Worm (Caenorhabditis elegans) whole organism, L4 larva: ENCODE data around the gene B0496.1.

ENCODE experiments used
- T20F7.1 ChIP-seq: fragments of 200-800 bp; sonication (Bioruptor generic); optimal IDR thresholded peaks from 2 replicates; lab custom pipeline; 2018; ENCODE audit warnings: mild to moderate bottlenecking, missing genetic modification characterization, missing compliant biosample characterization
- aly-2 ChIP-seq: sonication (generic microtip); optimal IDR thresholded peaks from 2 replicates; lab custom pipeline; 2018; ENCODE audit warnings: missing biosample characterization, missing genetic modification characterization
- daf-12 ChIP-seq: fragments of 150-350 bp; optimal IDR thresholded peaks from 2 replicates; lab custom pipeline; 2014; ENCODE audit warnings: missing biosample characterization, missing genetic modification reagents, missing genetic modification characterization
- daf-16 ChIP-seq, 3 experiments: sonication (generic microtip); optimal IDR thresholded peaks; 2 replicates each; lab custom pipeline; 2016 to 2017; ENCODE audit warnings: missing genetic modification characterization in 3 of 3, missing genetic modification reagents in 3 of 3, mild to moderate bottlenecking in 2 of 3, missing compliant biosample characterization in 2 of 3, missing biosample characterization in 1 of 3, moderate library complexity in 1 of 3
- jun-1 ChIP-seq: fragments of 150-350 bp; optimal IDR thresholded peaks from 2 replicates; lab custom pipeline; 2014; ENCODE audit warnings: missing biosample characterization, missing genetic modification reagents, missing genetic modification characterization
- lin-38 ChIP-seq: fragments of 200-800 bp; sonication (Bioruptor generic); IDR thresholded peaks from 2 replicates; pipeline ENCODE4 v1.3.6; 2022; ENCODE audit warnings: missing genetic modification reagents, missing genetic modification characterization, missing compliant biosample characterization
- madf-5 ChIP-seq, 2 experiments: fragments of 200-800 bp; sonication (Bioruptor generic); IDR thresholded peaks; 2 replicates each; pipeline ENCODE4 v1.3.6; 2022; ENCODE audit warnings: missing compliant biosample characterization in 2 of 2, missing genetic modification characterization in 2 of 2
- pha-4 ChIP-seq, 2 experiments: fragments of 150-350 bp in 1 of 2; fragments of 200-800 bp in 1 of 2; sonication (Bioruptor generic) in 1 of 2; IDR thresholded peaks in 1 of 2; optimal IDR thresholded peaks in 1 of 2; 2 replicates each; pipeline versions ENCODE4 v1.3.6 to Lab custom; 2014 to 2022; ENCODE audit warnings: missing genetic modification characterization in 2 of 2, missing genetic modification reagents in 2 of 2, missing biosample characterization in 1 of 2, missing compliant biosample characterization in 1 of 2
- unc-62 ChIP-seq, 3 experiments: fragments of 150-350 bp in 1 of 3; sonication (generic microtip); optimal IDR thresholded peaks in 2 of 3; peaks in 1 of 3; 1 replicate in 1 of 3; 2 replicates in 2 of 3; lab custom pipeline; 2014 to 2017; ENCODE audit warnings: missing biosample characterization in 3 of 3, missing genetic modification characterization in 3 of 3, missing genetic modification reagents in 3 of 3, missing genotype in 1 of 3

DNA sequence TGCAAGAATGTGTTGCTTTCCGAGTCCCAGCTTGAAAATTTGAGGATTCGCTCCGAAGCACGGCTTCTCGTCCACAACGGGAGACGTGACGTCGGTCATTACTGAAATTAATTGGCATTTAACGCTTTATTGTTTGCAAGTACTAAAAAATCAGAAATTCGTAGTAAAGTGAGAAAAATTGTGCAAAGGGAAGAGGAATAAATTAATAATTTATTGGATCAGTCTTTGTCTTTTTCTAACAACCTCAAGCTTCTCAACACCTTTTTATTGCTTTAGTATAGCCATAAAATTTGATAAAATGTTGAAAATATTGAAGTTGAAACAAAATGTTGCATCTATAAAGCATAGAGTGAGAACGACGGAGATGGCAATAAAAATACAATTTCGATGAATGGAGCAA, 5.2 kb downstream of the B0496.1 start, which contains the start of gene tes-1:
- TF ChIP-seq T20F7.1 (GFP tag; lab: Kevin White, UChicago) (no peak), madf-5 (GFP tag; IDR thresholded peaks at IDR 0.05; lab: Robert Waterston, UW) (no peak), pha-4 (GFP tag; IDR thresholded peaks at IDR 0.05; lab: Robert Waterston, UW) (no peak), pha-4 (tag; optimal IDR thresholded peaks at IDR 0.05; lab: Kevin White, UChicago) (no peak), unc-62 (GFP tag; optimal IDR thresholded peaks at IDR 0.05 in 1 of 2; lab: Kevin White, UChicago) (no peak), unc-62 (tag; optimal IDR thresholded peaks at IDR 0.05; lab: Kevin White, UChicago) (no peak), jun-1 (tag; lab: Kevin White, UChicago) (no peak), daf-12 (no peak), daf-16 (GFP tag; optimal IDR thresholded peaks at IDR 0.05; lab: Kevin White, UChicago) (no peak), daf-16 (tag; optimal IDR thresholded peaks at IDR 0.05; lab: Kevin White, UChicago) (no peak), lin-38 (GFP tag; lab: Robert Waterston, UW) (no peak), aly-2 (tag; lab: Kevin White, UChicago) (no peak)
